Worm (Caenorhabditis elegans): Measurements from ENCODE around the gene Y57G11C.8.

The Y57G11C.8 gene

ce11 chrIV:14795918-14796488 is 14.4 kb downstream of the Y57G11C.8 start, which contains the start of gene coq-3:
TSS of gene coq-3 (minus strand) at chrIV:14796324.
- TF ChIP-seq dmd-4 (tag; optimal IDR thresholded peaks at IDR 0.05; ENCODE audit: borderline replicate concordance) (no peak), pag-3 (tag; optimal IDR thresholded peaks at IDR 0.05; ENCODE audit: borderline replicate concordance) (no peak), unc-3 (GFP tag; conservative IDR thresholded peaks at IDR 0.05) (no peak), unc-3 (tag; optimal IDR thresholded peaks at IDR 0.05) (no peak), nhr-232 (tag; optimal IDR thresholded peaks at IDR 0.05) (no peak), pat-9 (tag; optimal IDR thresholded peaks at IDR 0.05) (no peak), ceh-19 (GFP tag; optimal IDR thresholded peaks at IDR 0.05) (no peak), C38D4.7 (GFP tag; optimal IDR thresholded peaks at IDR 0.05) (no peak)

DNA sequence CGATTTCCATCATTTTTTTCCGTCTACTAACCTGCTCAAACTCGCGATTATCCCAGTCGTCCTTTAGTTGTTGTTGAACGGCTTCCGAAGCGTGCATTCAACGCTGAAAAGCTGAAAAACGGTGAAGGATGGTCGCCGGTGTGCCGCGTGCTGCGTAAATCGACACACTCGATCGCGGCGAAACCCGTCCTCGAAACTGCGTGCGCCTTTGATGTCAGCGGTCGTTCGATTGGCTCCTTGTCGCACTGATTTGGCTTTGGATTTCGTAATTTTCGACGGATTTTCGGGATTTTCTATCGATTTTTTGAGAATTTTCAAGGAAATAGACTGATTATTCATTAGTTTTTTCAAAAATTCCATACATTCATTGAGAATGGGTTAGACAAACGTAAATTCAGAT is 15.7 kb downstream of the Y57G11C.8 start, which contains the start of the genes Y57G11C.1147 and nuo-3:
Gene Y57G11C.1147 (minus strand): TSS at position 161 of the 400 bp plus-strand sequence.
Gene nuo-3 (minus strand): TSS at position 191 of the 400 bp plus-strand sequence.
- no peak for TF ChIP-seq ref-2 (tag; optimal IDR thresholded peaks at IDR 0.05)
- TF ChIP-seq fax-1 (tag; optimal IDR thresholded peaks at IDR 0.05) = no peak
- peak; percentile 16 for TF ChIP-seq nfya-1 (tag; optimal IDR thresholded peaks at IDR 0.05)
- no peak for TF ChIP-seq ceh-31 (tag; optimal IDR thresholded peaks at IDR 0.05)
- TF ChIP-seq sdc-2 (tag; optimal IDR thresholded peaks at IDR 0.05) = no peak
- no peak for TF ChIP-seq hlh-13 (GFP tag; optimal IDR thresholded peaks at IDR 0.05)
- TF ChIP-seq hlh-8 (tag; optimal IDR thresholded peaks at IDR 0.05) = no peak
- TF ChIP-seq fkh-6 (tag; optimal IDR thresholded peaks at IDR 0.05) = no peak

DNA sequence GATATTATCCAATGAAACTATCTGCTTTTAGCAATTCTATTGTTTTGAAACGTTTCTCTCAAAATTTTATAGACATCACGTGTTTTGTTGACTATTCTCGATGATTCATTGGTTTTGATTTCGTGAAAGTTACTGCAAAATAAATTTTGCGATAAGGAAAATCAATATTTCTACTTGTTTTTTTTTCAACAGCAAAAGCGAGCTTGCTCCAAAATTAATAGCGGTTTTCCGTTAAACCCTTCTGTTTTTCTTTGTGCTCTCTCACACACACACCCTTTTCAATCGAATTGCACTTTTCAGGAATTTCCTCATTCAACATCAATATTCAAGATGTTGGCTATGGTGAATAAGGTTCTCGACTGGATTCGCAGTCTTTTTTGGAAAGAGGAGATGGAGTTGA is 16.2 kb downstream of the Y57G11C.8 start, which contains the start of gene arl-8:
Gene arl-8 (plus strand): TSS at position 301 of the 400 bp plus-strand sequence.
- no peak for TF ChIP-seq dve-1 (tag; optimal IDR thresholded peaks at IDR 0.05)
- TF ChIP-seq elt-2 (tag; optimal IDR thresholded peaks at IDR 0.05) = no peak
- TF ChIP-seq unc-42 (tag; optimal IDR thresholded peaks at IDR 0.05) = no peak
- no peak for TF ChIP-seq pax-1 (tag; optimal IDR thresholded peaks at IDR 0.05)
- no peak for TF ChIP-seq ceh-9 (tag; optimal IDR thresholded peaks at IDR 0.05)
- no peak for TF ChIP-seq K02D7.2 (tag; optimal IDR thresholded peaks at IDR 0.05)
- no peak for TF ChIP-seq fkh-6 (tag; optimal IDR thresholded peaks at IDR 0.05)
- TF ChIP-seq ceh-31 (tag; optimal IDR thresholded peaks at IDR 0.05) = no peak
- no peak for TF ChIP-seq ceh-18 (tag; optimal IDR thresholded peaks at IDR 0.05)
- no peak for TF ChIP-seq ceh-22 (tag; optimal IDR thresholded peaks at IDR 0.05)
- TF ChIP-seq ama-1 (optimal IDR thresholded peaks at IDR 0.05) = no peak

ce11 chrIV:14799186-14799585 is 17.5 kb downstream of the Y57G11C.8 start, which contains the start of gene Y57G11C.14:
TSS of gene Y57G11C.14 (plus strand) at chrIV:14799311.
- TF ChIP-seq ref-2 (tag; optimal IDR thresholded peaks at IDR 0.05) = no peak

DNA sequence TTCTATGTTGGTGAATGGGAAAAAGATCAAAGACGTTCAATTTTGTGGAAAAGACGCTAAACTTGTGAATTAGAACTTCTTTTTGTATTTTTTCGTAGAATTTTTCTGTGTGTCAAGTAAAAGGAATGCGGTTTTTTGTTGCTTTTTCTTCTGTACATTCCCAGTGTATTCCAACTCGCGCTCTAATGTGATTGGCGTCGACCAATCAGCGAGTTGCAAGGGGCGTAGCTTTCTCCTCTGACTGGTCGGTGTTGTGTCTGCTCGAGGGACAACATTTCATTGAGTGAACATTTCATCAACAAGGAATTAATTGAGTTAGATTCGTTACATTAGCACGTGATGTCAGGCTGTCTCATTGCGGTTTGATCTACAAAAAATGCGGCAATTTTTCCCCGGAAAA is 19.3 kb downstream of the Y57G11C.8 start:
- TF ChIP-seq pat-9 (tag; optimal IDR thresholded peaks at IDR 0.05) = no peak
- TF ChIP-seq nfya-1 (tag; optimal IDR thresholded peaks at IDR 0.05) = peak; percentile 68

DNA sequence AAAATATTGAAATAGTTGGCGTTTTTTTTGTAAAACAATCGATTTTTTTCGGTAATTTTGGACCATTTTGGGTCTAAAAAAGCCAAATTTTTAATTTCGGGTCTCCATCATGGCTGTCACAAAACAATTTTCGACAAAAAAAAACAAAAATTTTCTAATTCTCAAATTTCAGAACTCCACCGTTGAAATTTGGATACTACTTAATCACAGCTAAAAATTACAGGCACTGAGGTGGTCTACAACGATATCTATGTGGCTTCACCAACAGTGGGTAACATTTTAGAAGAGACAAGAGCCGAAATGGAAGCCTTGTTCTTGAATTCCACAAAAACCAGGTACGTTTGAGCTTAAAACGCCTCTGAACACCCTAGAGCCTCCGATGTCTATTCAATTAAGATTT is 20.7 kb downstream of the Y57G11C.8 start, which contains the start of gene Y57G11C.1142:
Gene Y57G11C.1142 (plus strand): TSS at position 301 of the 400 bp plus-strand sequence.
- no peak for TF ChIP-seq unc-86 (tag; optimal IDR thresholded peaks at IDR 0.05)

DNA sequence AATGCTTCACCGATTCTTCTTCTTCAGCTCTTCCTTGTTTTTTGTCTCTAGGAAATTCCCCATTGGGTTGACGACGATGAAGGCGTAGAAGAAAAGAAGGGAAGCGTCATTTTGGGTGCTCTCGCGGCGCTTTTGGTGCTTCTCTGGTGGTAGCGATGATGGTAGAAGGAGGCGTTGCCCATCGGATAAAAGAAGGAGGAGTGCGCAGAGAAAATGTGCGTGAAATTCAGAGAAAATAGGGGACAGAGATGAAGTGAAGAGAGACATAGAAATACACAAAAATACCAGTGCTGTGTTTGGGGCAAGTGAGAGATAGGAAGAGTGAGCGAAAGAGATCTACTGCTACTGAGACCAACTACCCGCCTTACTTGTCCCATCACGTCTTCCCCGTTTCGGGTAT is 25.3 kb downstream of the Y57G11C.8 start, which contains the start of gene oig-5:
Gene oig-5 (plus strand): TSS at position 301 of the 400 bp plus-strand sequence.
- no peak for TF ChIP-seq fax-1 (tag; optimal IDR thresholded peaks at IDR 0.05)
- TF ChIP-seq ceh-48 (tag; optimal IDR thresholded peaks at IDR 0.05) = no peak
- peak; percentile 9 for TF ChIP-seq ceh-31 (tag; optimal IDR thresholded peaks at IDR 0.05)

ce11 chrIV:14816288-14816687 is 34.7 kb downstream of the Y57G11C.8 start, which contains the start of gene Y57G11C.46:
TSS of gene Y57G11C.46 (minus strand) at chrIV:14816388.
- TF ChIP-seq ceh-2 (tag; optimal IDR thresholded peaks at IDR 0.05) (no peak), ceh-18 (tag; optimal IDR thresholded peaks at IDR 0.05) (no peak), sdc-2 (tag; optimal IDR thresholded peaks at IDR 0.05) (no peak), unc-86 (tag; optimal IDR thresholded peaks at IDR 0.05) (no peak), nhr-232 (tag; optimal IDR thresholded peaks at IDR 0.05) (no peak), ceh-45 (GFP tag; IDR thresholded peaks at IDR 0.05) (no peak), sox-2 (GFP tag; IDR thresholded peaks at IDR 0.05) (no peak), ceh-31 (tag; optimal IDR thresholded peaks at IDR 0.05) (no peak), npax-4 (tag; optimal IDR thresholded peaks at IDR 0.05) (no peak), hlh-15 (tag; optimal IDR thresholded peaks at IDR 0.05) (no peak), pag-3 (tag; optimal IDR thresholded peaks at IDR 0.05; ENCODE audit: borderline replicate concordance) (no peak), pax-1 (tag; optimal IDR thresholded peaks at IDR 0.05) (no peak), syd-9 (tag; optimal IDR thresholded peaks at IDR 0.05) (no peak), ets-4 (tag; optimal IDR thresholded peaks at IDR 0.05) (no peak)
